Fruit fly (Drosophila melanogaster) S2 (cell line): Measurements from ENCODE around the gene Wdr62.

Experiments used
- CG8478 ChIP-seq: fragments of >200 bp; optimal IDR thresholded peaks from 2 replicates; lab custom pipeline; 2018
- CTCF ChIP-seq, 2 experiments: fragments of >200 bp; optimal IDR thresholded peaks; 2 replicates each; lab custom pipeline; 2018

Wdr62 gene

dm6 chr2L:1907098-1907497 lies 22.7 kb downstream of the Wdr62 start:
- TF ChIP-seq CG8478, result no peak
- TF ChIP-seq CTCF (optimal IDR thresholded peaks at IDR 0.05; lab: Kevin White, UChicago), result no peak

dm6 chr2L:1909681-1910080 lies 25.3 kb downstream of the Wdr62 start:
- TF ChIP-seq CG8478 (no peak), CTCF (optimal IDR thresholded peaks at IDR 0.05; lab: Kevin White, UChicago) (peak; percentile 56 to 67)

dm6 chr2L:1911316-1911873 lies 27.0 kb downstream of the Wdr62 start:
- TF ChIP-seq CTCF (optimal IDR thresholded peaks at IDR 0.05; lab: Kevin White, UChicago), result no peak
- no peak for TF ChIP-seq CG8478

dm6 chr2L:1912489-1912888 lies 28.1 kb downstream of the Wdr62 start:
- no peak for TF ChIP-seq CG8478
- TF ChIP-seq CTCF (optimal IDR thresholded peaks at IDR 0.05; lab: Kevin White, UChicago), result no peak

- TF ChIP-seq CTCF (optimal IDR thresholded peaks at IDR 0.05; lab: Kevin White, UChicago) (no peak), CG8478 (no peak)
Observed at dm6 chr2L:1913047-1913760, 28.8 kb downstream of the Wdr62 start.

- TF ChIP-seq CTCF (optimal IDR thresholded peaks at IDR 0.05; lab: Kevin White, UChicago) (no peak), CG8478 (no peak)
Observed at dm6 chr2L:1916461-1916860, 32.0 kb downstream of the Wdr62 start.

- no peak for TF ChIP-seq CTCF (optimal IDR thresholded peaks at IDR 0.05; lab: Kevin White, UChicago)
- TF ChIP-seq CG8478, result no peak
Observed at dm6 chr2L:1923846-1924245, 39.4 kb downstream of the Wdr62 start.

- TF ChIP-seq CG8478, result no peak
- TF ChIP-seq CTCF (optimal IDR thresholded peaks at IDR 0.05; lab: Kevin White, UChicago), result no peak
Observed at dm6 chr2L:1925917-1926864, 41.8 kb downstream of the Wdr62 start.

dm6 chr2L:1927406-1927805 lies 43.0 kb downstream of the Wdr62 start:
- TF ChIP-seq CTCF (optimal IDR thresholded peaks at IDR 0.05; lab: Kevin White, UChicago) (no peak), CG8478 (no peak)

- TF ChIP-seq CTCF (optimal IDR thresholded peaks at IDR 0.05; lab: Kevin White, UChicago) (no peak), CG8478 (no peak)
Observed at dm6 chr2L:1930565-1931201, 46.3 kb downstream of the Wdr62 start.

- no peak for TF ChIP-seq CTCF (optimal IDR thresholded peaks at IDR 0.05; lab: Kevin White, UChicago)
- TF ChIP-seq CG8478, result no peak
Observed at dm6 chr2L:1938004-1938403, 53.6 kb downstream of the Wdr62 start.

- TF ChIP-seq CG8478, result no peak
- TF ChIP-seq CTCF (optimal IDR thresholded peaks at IDR 0.05; lab: Kevin White, UChicago), result no peak
Observed at dm6 chr2L:1944473-1945110, 60.2 kb downstream of the Wdr62 start.

- TF ChIP-seq CG8478 (no peak), CTCF (optimal IDR thresholded peaks at IDR 0.05; lab: Kevin White, UChicago) (no peak)
Observed at dm6 chr2L:1945609-1946008, 61.2 kb downstream of the Wdr62 start, which contains the start of gene CG15357. Gene CG15357 (minus strand): TSS chr2L:1945709.

- TF ChIP-seq CG8478 (no peak), CTCF (optimal IDR thresholded peaks at IDR 0.05; lab: Kevin White, UChicago) (no peak)
Observed at dm6 chr2L:1946628-1947027, 62.2 kb downstream of the Wdr62 start, which contains the start of gene CG33673. Gene CG33673 (minus strand): TSS chr2L:1946728.

- TF ChIP-seq CTCF (optimal IDR thresholded peaks at IDR 0.05; lab: Kevin White, UChicago), result no peak
- TF ChIP-seq CG8478, result no peak
Observed at dm6 chr2L:1947959-1948358, 63.5 kb downstream of the Wdr62 start.
